Worm (Caenorhabditis elegans): ENCODE results near the gene F14H12.8.

- TF ChIP-seq aly-2 (tag; optimal IDR thresholded peaks at IDR 0.05) (no peak), ceh-82 (tag; optimal IDR thresholded peaks at IDR 0.05) (no peak), nhr-237 (tag; optimal IDR thresholded peaks at IDR 0.05) (no peak), jun-1 (tag; optimal IDR thresholded peaks at IDR 0.05) (no peak), lsy-12 (tag; optimal IDR thresholded peaks at IDR 0.05) (no peak), skn-1 (tag; optimal IDR thresholded peaks at IDR 0.05) (no peak), pha-4 (tag; optimal IDR thresholded peaks at IDR 0.05) (no peak), elt-3 (tag; optimal IDR thresholded peaks at IDR 0.05) (no peak), nhr-28 (tag; optimal IDR thresholded peaks at IDR 0.05) (no peak), egl-27 (tag; optimal IDR thresholded peaks at IDR 0.05) (no peak)
These were observed 18.6 kb upstream of the F14H12.8 start, which contains the start of gene lst-2 for ce11 chrX:4383316-4383936.
